Worm (Caenorhabditis elegans) whole organism, L1 larva: ENCODE data around the gene T01G5.7.
A peak's percentile ranks its signal among the peaks of the same experiment; 100 is the strongest.

Source experiments
- C16A3.4 ChIP-seq: fragments of 150-350 bp; optimal IDR thresholded peaks from 2 replicates; lab custom pipeline; 2014; ENCODE audit warnings: missing biosample characterization, missing genetic modification characterization
- C34B4.2 ChIP-seq: sonication (generic microtip); optimal IDR thresholded peaks from 2 replicates; lab custom pipeline; 2017; ENCODE audit warnings: mild to moderate bottlenecking, missing genetic modification characterization, missing compliant biosample characterization
- F16B12.6 ChIP-seq: fragments of 150-350 bp; optimal IDR thresholded peaks from 2 replicates; lab custom pipeline; 2014; ENCODE audit warnings: missing biosample characterization, missing genetic modification characterization
- alr-1 ChIP-seq: fragments of 200-800 bp; sonication (Bioruptor generic); optimal IDR thresholded peaks from 2 replicates; lab custom pipeline; 2018; ENCODE audit warnings: borderline replicate concordance, mild to moderate bottlenecking, missing genetic modification characterization, missing compliant biosample characterization
- blmp-1 ChIP-seq: fragments of 150-350 bp; optimal IDR thresholded peaks from 2 replicates; lab custom pipeline; 2014; ENCODE audit warnings: missing biosample characterization, missing genetic modification characterization
- ceh-8 ChIP-seq: fragments of 200-800 bp; sonication (Bioruptor generic); optimal IDR thresholded peaks from 2 replicates; lab custom pipeline; 2018; ENCODE audit warnings: mild to moderate bottlenecking, missing genetic modification characterization, moderate library complexity, missing compliant biosample characterization
- ceh-82 ChIP-seq, 3 experiments: fragments of 150-350 bp in 1 of 3; sonication (generic microtip) in 2 of 3; optimal IDR thresholded peaks; 2 replicates each; lab custom pipeline; 2014 to 2017; ENCODE audit warnings: missing biosample characterization in 3 of 3, missing genetic modification characterization in 3 of 3
- dpl-1 ChIP-seq, 3 experiments: fragments of 150-350 bp in 2 of 3; sonication (generic microtip) in 1 of 3; optimal IDR thresholded peaks; 2 replicates each; lab custom pipeline; 2014 to 2017; ENCODE audit warnings: missing biosample characterization in 3 of 3, missing genetic modification characterization in 3 of 3, missing genetic modification reagents in 3 of 3
- efl-1 ChIP-seq, 4 experiments: fragments of 150-350 bp; optimal IDR thresholded peaks in 3 of 4; peaks in 1 of 4; 1 replicate in 1 of 4; 2 replicates in 3 of 4; lab custom pipeline; 2014; ENCODE audit warnings: missing biosample characterization in 2 of 4, missing genetic modification characterization in 2 of 4, missing genetic modification reagents in 2 of 4
- elt-3 ChIP-seq, 6 experiments: fragments of 150-350 bp in 1 of 6; sonication (generic microtip); optimal IDR thresholded peaks; 2 replicates each; lab custom pipeline; 2017 to 2018; ENCODE audit warnings: missing biosample characterization in 6 of 6, missing genetic modification characterization in 6 of 6, inconsistent platforms in 1 of 6
- ets-5 ChIP-seq: fragments of 200-800 bp; sonication (Bioruptor generic); IDR thresholded peaks from 2 replicates; pipeline ENCODE4 v1.3.6; 2022; ENCODE audit warnings: missing genetic modification characterization, missing compliant biosample characterization
- fkh-8 ChIP-seq: sonication (generic microtip); optimal IDR thresholded peaks from 2 replicates; lab custom pipeline; 2016; ENCODE audit warnings: mild to moderate bottlenecking, missing genetic modification characterization, missing compliant biosample characterization
- grh-1 ChIP-seq: fragments of 200-800 bp; sonication (Bioruptor generic); IDR thresholded peaks from 2 replicates; pipeline ENCODE4 v1.3.6; 2022; ENCODE audit warnings: missing genetic modification reagents, missing genetic modification characterization, missing compliant biosample characterization
- hlh-17 ChIP-seq: fragments of 200-800 bp; sonication (Bioruptor generic); optimal IDR thresholded peaks from 2 replicates; lab custom pipeline; 2018; ENCODE audit warnings: missing genetic modification characterization, mild to moderate bottlenecking, missing compliant biosample characterization, moderate library complexity, borderline replicate concordance
- hlh-4 ChIP-seq: sonication (generic microtip); optimal IDR thresholded peaks from 2 replicates; lab custom pipeline; 2016; ENCODE audit warnings: mild to moderate bottlenecking, missing genetic modification characterization, missing compliant biosample characterization
- irx-1 ChIP-seq: sonication (generic microtip); optimal IDR thresholded peaks from 2 replicates; lab custom pipeline; 2016; ENCODE audit warnings: missing genetic modification characterization, missing compliant biosample characterization
- jun-1 ChIP-seq: fragments of 150-350 bp; optimal IDR thresholded peaks from 2 replicates; lab custom pipeline; 2014; ENCODE audit warnings: missing biosample characterization, missing genetic modification reagents, missing genetic modification characterization
- lin-13 ChIP-seq: fragments of 150-350 bp; optimal IDR thresholded peaks from 2 replicates; lab custom pipeline; 2014; ENCODE audit warnings: missing biosample characterization, missing genetic modification reagents, missing genetic modification characterization
- lin-14 ChIP-seq: fragments of 200-800 bp; sonication (Bioruptor generic); optimal IDR thresholded peaks from 2 replicates; lab custom pipeline; 2018; ENCODE audit warnings: mild to moderate bottlenecking, missing genetic modification characterization, moderate library complexity, missing compliant biosample characterization
- lin-15B ChIP-seq: fragments of 150-350 bp; sonication (generic microtip); optimal IDR thresholded peaks from 3 replicates; lab custom pipeline; 2014; ENCODE audit warnings: missing biosample characterization, missing genetic modification characterization
- lin-35 ChIP-seq, 2 experiments: fragments of 150-350 bp; optimal IDR thresholded peaks; 2 replicates each; lab custom pipeline; 2014; ENCODE audit warnings: missing biosample characterization in 2 of 2, missing genetic modification characterization in 2 of 2, missing genetic modification reagents in 2 of 2
- lir-3 ChIP-seq: sonication (generic microtip); optimal IDR thresholded peaks from 2 replicates; lab custom pipeline; 2016; ENCODE audit warnings: mild to moderate bottlenecking, missing genetic modification characterization, moderate library complexity, missing compliant biosample characterization; ENCODE audit not compliant: poor library complexity
- lsy-2 ChIP-seq, 2 experiments: fragments of 150-350 bp; optimal IDR thresholded peaks; 2 replicates each; lab custom pipeline; 2014; ENCODE audit warnings: missing biosample characterization in 2 of 2, missing genetic modification characterization in 2 of 2
- mdl-1 ChIP-seq, 2 experiments: fragments of 150-350 bp; optimal IDR thresholded peaks; 2 replicates each; lab custom pipeline; 2014 to 2017; ENCODE audit warnings: missing biosample characterization in 2 of 2, missing genetic modification characterization in 2 of 2, inconsistent platforms in 1 of 2
- mep-1 ChIP-seq: fragments of 150-350 bp; optimal IDR thresholded peaks from 2 replicates; lab custom pipeline; 2014; ENCODE audit warnings: missing biosample characterization, missing genetic modification characterization
- nhr-11 ChIP-seq: fragments of 150-350 bp; optimal IDR thresholded peaks from 2 replicates; lab custom pipeline; 2014; ENCODE audit warnings: missing biosample characterization, missing genetic modification characterization
- nhr-12 ChIP-seq: sonication (generic microtip); optimal IDR thresholded peaks from 2 replicates; lab custom pipeline; 2017; ENCODE audit warnings: missing biosample characterization, missing genetic modification characterization
- nhr-20 ChIP-seq: sonication (generic microtip); optimal IDR thresholded peaks from 2 replicates; lab custom pipeline; 2016; ENCODE audit warnings: mild to moderate bottlenecking, missing genetic modification characterization, missing compliant biosample characterization
- nhr-237 ChIP-seq: fragments of 150-350 bp; optimal IDR thresholded peaks from 2 replicates; lab custom pipeline; 2014; ENCODE audit warnings: missing biosample characterization, missing genetic modification characterization
- nhr-28 ChIP-seq: fragments of 150-350 bp; optimal IDR thresholded peaks from 2 replicates; lab custom pipeline; 2014; ENCODE audit warnings: missing biosample characterization, missing genetic modification characterization
- nhr-47 ChIP-seq: sonication (generic microtip); optimal IDR thresholded peaks from 2 replicates; lab custom pipeline; 2016; ENCODE audit warnings: mild to moderate bottlenecking, missing genetic modification characterization, moderate library complexity, missing compliant biosample characterization
- nhr-71 ChIP-seq: sonication (generic microtip); optimal IDR thresholded peaks from 2 replicates; lab custom pipeline; 2016; ENCODE audit warnings: mild to moderate bottlenecking, missing genetic modification characterization, moderate library complexity, missing compliant biosample characterization
- nhr-76 ChIP-seq: sonication (generic microtip); optimal IDR thresholded peaks from 2 replicates; lab custom pipeline; 2017; ENCODE audit warnings: missing biosample characterization, missing genetic modification characterization
- nhr-85 ChIP-seq: sonication (generic microtip); peaks from one replicate; lab custom pipeline; 2016; ENCODE audit warnings: missing genetic modification characterization, inconsistent platforms, missing compliant biosample characterization
- nhr-90 ChIP-seq: sonication (generic microtip); optimal IDR thresholded peaks from 2 replicates; lab custom pipeline; 2016; ENCODE audit warnings: mild to moderate bottlenecking, missing genetic modification characterization, missing compliant biosample characterization; ENCODE audit not compliant: poor library complexity
- pax-3 ChIP-seq: fragments of 200-800 bp; sonication (Bioruptor generic); optimal IDR thresholded peaks from 2 replicates; lab custom pipeline; 2018; ENCODE audit warnings: mild to moderate bottlenecking, missing genetic modification characterization, moderate library complexity, missing compliant biosample characterization
- rnt-1 ChIP-seq: sonication (generic microtip); optimal IDR thresholded peaks from 2 replicates; lab custom pipeline; 2016; ENCODE audit warnings: mild to moderate bottlenecking, missing genetic modification characterization, moderate library complexity, missing compliant biosample characterization
- skn-1 ChIP-seq: fragments of 150-350 bp; optimal IDR thresholded peaks from 2 replicates; lab custom pipeline; 2014; ENCODE audit warnings: missing biosample characterization, missing genetic modification characterization
- snpc-4 ChIP-seq: fragments of 150-350 bp; optimal IDR thresholded peaks from 2 replicates; lab custom pipeline; 2014; ENCODE audit warnings: missing biosample characterization, missing genetic modification characterization
- snu-23 ChIP-seq: sonication (generic microtip); optimal IDR thresholded peaks from 2 replicates; lab custom pipeline; 2016; ENCODE audit warnings: missing genetic modification characterization, missing compliant biosample characterization
- sup-37 ChIP-seq: fragments of 200-800 bp; sonication (Bioruptor generic); optimal IDR thresholded peaks from 2 replicates; lab custom pipeline; 2018; ENCODE audit warnings: mild to moderate bottlenecking, missing genetic modification characterization, missing compliant biosample characterization
- swsn-7 ChIP-seq: sonication (generic microtip); optimal IDR thresholded peaks from 2 replicates; lab custom pipeline; 2016; ENCODE audit warnings: missing genetic modification characterization, missing compliant biosample characterization
- tbx-2 ChIP-seq: sonication (generic microtip); optimal IDR thresholded peaks from 2 replicates; lab custom pipeline; 2016; ENCODE audit warnings: missing genetic modification characterization, missing compliant biosample characterization
- unc-130 ChIP-seq: fragments of 150-350 bp; optimal IDR thresholded peaks from 2 replicates; lab custom pipeline; 2017; ENCODE audit warnings: missing biosample characterization, missing genetic modification characterization, inconsistent platforms
- unc-86 ChIP-seq: sonication (generic microtip); optimal IDR thresholded peaks from 2 replicates; lab custom pipeline; 2016; ENCODE audit warnings: missing genetic modification characterization, missing compliant biosample characterization
- vab-15 ChIP-seq: sonication (generic microtip); optimal IDR thresholded peaks from 2 replicates; lab custom pipeline; 2017; ENCODE audit warnings: missing genotype, mild to moderate bottlenecking, missing genetic modification characterization, missing compliant biosample characterization
- xbp-1 ChIP-seq: sonication (generic microtip); optimal IDR thresholded peaks from 2 replicates; lab custom pipeline; 2016; ENCODE audit warnings: missing genetic modification characterization, missing compliant biosample characterization

Gene T01G5.7

DNA sequence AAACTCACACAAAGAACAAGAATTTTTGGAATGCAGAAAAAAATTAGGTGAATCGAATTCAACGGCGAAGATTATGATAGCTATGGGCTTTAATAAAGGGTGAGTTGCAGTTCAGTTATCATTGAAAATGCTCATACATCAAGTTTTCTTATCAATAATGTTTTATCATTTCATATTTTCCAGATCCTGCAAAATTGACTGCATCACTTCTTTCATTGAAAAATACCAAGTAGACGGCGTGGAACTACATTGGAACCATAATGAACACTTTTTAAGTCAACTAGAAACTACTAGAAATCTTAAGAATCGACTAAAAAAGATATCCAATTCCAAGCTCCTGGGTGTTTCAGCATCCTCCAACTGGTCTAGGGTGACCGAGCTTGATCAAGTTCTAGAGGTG is 31.5 kb downstream of the T01G5.7 start, which contains the start of gene K08F9.1:
Gene K08F9.1, minus strand, starts transcription at position 101 of the 400 bp plus-strand sequence.
- no peak for TF ChIP-seq mep-1
- no peak for TF ChIP-seq unc-130 (tag; lab: Kevin White, UChicago)
- TF ChIP-seq vab-15 (tag; lab: Kevin White, UChicago) = no peak
- no peak for TF ChIP-seq jun-1 (tag; lab: Kevin White, UChicago)
- no peak for TF ChIP-seq C34B4.2 (tag; lab: Kevin White, UChicago)
- TF ChIP-seq hlh-17 (GFP tag; lab: Kevin White, UChicago) = no peak
- TF ChIP-seq lin-15B (tag; lab: Kevin White, UChicago) = no peak
- no peak for TF ChIP-seq nhr-76 (tag; lab: Kevin White, UChicago)
- TF ChIP-seq hlh-4 (tag; lab: Kevin White, UChicago) = no peak
- TF ChIP-seq, all 84 proteins: peak for 0

DNA sequence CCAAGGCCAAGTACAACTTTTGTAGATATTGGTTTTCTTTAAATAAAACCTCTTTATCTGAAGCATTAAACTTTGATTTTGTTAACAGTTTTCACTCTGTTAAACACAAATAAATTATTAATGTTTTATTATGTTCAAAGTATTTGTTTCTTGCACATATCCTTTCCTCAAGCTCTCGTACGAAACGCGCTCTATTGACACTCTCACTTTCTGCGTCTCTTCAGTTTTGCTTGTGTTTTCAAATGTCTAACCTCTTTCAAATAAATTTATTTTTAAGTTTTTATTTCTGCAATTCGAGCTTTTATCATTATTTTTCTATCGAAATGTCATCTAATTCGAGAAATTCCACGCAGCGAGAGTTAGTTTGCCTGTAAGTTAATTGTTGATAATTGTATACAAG is 32.0 kb downstream of the T01G5.7 start, which contains the start of gene K08F9.4:
Gene K08F9.4, plus strand, starts transcription at position 222 of the 400 bp plus-strand sequence.
- TF ChIP-seq xbp-1 = peak; percentile 63
- TF ChIP-seq swsn-7 = peak; percentile 51
- TF ChIP-seq lsy-2 (tag; optimal IDR thresholded peaks at IDR 0.05; lab: Kevin White, UChicago) = peak; percentile 75 to 82
- TF ChIP-seq alr-1 (tag; lab: Kevin White, UChicago) = no peak
- TF ChIP-seq blmp-1 (tag; lab: Kevin White, UChicago) = peak; percentile 100
- peak; percentile 70 for TF ChIP-seq unc-130 (tag; lab: Kevin White, UChicago)
- TF ChIP-seq grh-1 (GFP tag; lab: Robert Waterston, UW) = peak; percentile 31; the same call in 1 of the 2 replicates
- TF ChIP-seq efl-1 (optimal IDR thresholded peaks at IDR 0.05; lab: Kevin White, UChicago) = peak; percentile 82 to 83
- TF ChIP-seq efl-1 (GFP tag; optimal IDR thresholded peaks at IDR 0.05 in 1 of 2; lab: Kevin White, UChicago) = peak; percentile 72 to 95
- TF ChIP-seq F16B12.6 (tag; lab: Kevin White, UChicago) = peak; percentile 38
- TF ChIP-seq pax-3 = no peak
- no peak for TF ChIP-seq sup-37 (GFP tag; lab: Kevin White, UChicago)
- peak; percentile 2 for TF ChIP-seq vab-15 (tag; lab: Kevin White, UChicago)
- peak; percentile 79 for TF ChIP-seq snu-23 (GFP tag; lab: Kevin White, UChicago)
- peak; percentile 84 for TF ChIP-seq lin-15B (tag; lab: Kevin White, UChicago)
- TF ChIP-seq C16A3.4 = peak; percentile 84
- TF ChIP-seq fkh-8 = peak; percentile 13
- TF ChIP-seq unc-86 (tag; lab: Kevin White, UChicago) = peak; percentile 38
- TF ChIP-seq nhr-20 (tag; lab: Kevin White, UChicago) = peak; percentile 68
- TF ChIP-seq nhr-12 (tag; lab: Kevin White, UChicago) = no peak
- peak; percentile 68 for TF ChIP-seq nhr-47
- TF ChIP-seq snpc-4 = peak; percentile 72
- TF ChIP-seq rnt-1 (tag; lab: Kevin White, UChicago) = peak; percentile 73
- TF ChIP-seq ceh-82 (tag; optimal IDR thresholded peaks at IDR 0.05; lab: Kevin White, UChicago) = peak; percentile 24 to 71 (median 55)
- TF ChIP-seq nhr-28 = no peak
- peak; percentile 81 for TF ChIP-seq lin-14 (GFP tag; lab: Kevin White, UChicago)
- TF ChIP-seq skn-1 = peak; percentile 70
- peak; percentile 75 to 85 for TF ChIP-seq lin-35 (GFP tag; optimal IDR thresholded peaks at IDR 0.05; lab: Kevin White, UChicago)
- TF ChIP-seq mdl-1 (tag; optimal IDR thresholded peaks at IDR 0.05; lab: Kevin White, UChicago) = no peak
- TF ChIP-seq nhr-85 (tag; lab: Kevin White, UChicago) = peak; percentile 89
- peak; percentile 75 for TF ChIP-seq nhr-90 (tag; lab: Kevin White, UChicago)
- TF ChIP-seq ceh-8 (GFP tag; lab: Kevin White, UChicago) = no peak
- TF ChIP-seq nhr-237 (tag; lab: Kevin White, UChicago) = peak; percentile 55
- TF ChIP-seq tbx-2 (tag; lab: Kevin White, UChicago) = peak; percentile 50
- TF ChIP-seq ets-5 = no peak
- TF ChIP-seq dpl-1 (GFP tag; optimal IDR thresholded peaks at IDR 0.05; lab: Kevin White, UChicago) = peak; percentile 75 to 83 (median 79)
- TF ChIP-seq nhr-71 (tag; lab: Kevin White, UChicago) = peak; percentile 80
- TF ChIP-seq elt-3 (tag; optimal IDR thresholded peaks at IDR 0.05; lab: Kevin White, UChicago) = peak in 2 of 6 experiments; percentile 26 to 72
- TF ChIP-seq irx-1 = peak; percentile 0
- TF ChIP-seq lin-13 (GFP tag; lab: Kevin White, UChicago) = peak; percentile 20
- TF ChIP-seq mep-1 = peak; percentile 83
- TF ChIP-seq lir-3 (tag; lab: Kevin White, UChicago) = peak; percentile 46
- no peak for TF ChIP-seq nhr-11
- TF ChIP-seq, all 84 proteins: peak for 33
